Worm (Caenorhabditis elegans) whole organism, L4/young adult: Measurements from ENCODE around the gene F37C12.14.

Experiments used
- W03F9.2 ChIP-seq: fragments of 150-350 bp; optimal IDR thresholded peaks from 2 replicates; lab custom pipeline; 2014; ENCODE audit warnings: missing biosample characterization, missing genetic modification characterization
- dao-5 ChIP-seq: sonication (generic microtip); optimal IDR thresholded peaks from 2 replicates; lab custom pipeline; 2016; ENCODE audit warnings: missing genotype, missing genetic modification characterization, moderate library complexity, missing compliant biosample characterization
- him-1 ChIP-seq: sonication (generic microtip); optimal IDR thresholded peaks from 2 replicates; lab custom pipeline; 2016; ENCODE audit warnings: missing genotype, missing genetic modification reagents, missing genetic modification characterization, missing compliant biosample characterization

- TF ChIP-seq him-1 (tag; lab: Kevin White, UChicago) = no peak
- TF ChIP-seq dao-5 = no peak
- TF ChIP-seq W03F9.2 (tag; lab: Kevin White, UChicago) = peak; percentile 56
Measured at ce11 chrIII:7198838-7199237, 13.5 kb upstream of the F37C12.14 start, which contains the start of gene pfd-5.
